Fruit fly (Drosophila melanogaster): ENCODE data around the gene Gel.
A peak's percentile ranks its signal among the peaks of the same experiment; 100 is the strongest.

The Gel gene

DNA sequence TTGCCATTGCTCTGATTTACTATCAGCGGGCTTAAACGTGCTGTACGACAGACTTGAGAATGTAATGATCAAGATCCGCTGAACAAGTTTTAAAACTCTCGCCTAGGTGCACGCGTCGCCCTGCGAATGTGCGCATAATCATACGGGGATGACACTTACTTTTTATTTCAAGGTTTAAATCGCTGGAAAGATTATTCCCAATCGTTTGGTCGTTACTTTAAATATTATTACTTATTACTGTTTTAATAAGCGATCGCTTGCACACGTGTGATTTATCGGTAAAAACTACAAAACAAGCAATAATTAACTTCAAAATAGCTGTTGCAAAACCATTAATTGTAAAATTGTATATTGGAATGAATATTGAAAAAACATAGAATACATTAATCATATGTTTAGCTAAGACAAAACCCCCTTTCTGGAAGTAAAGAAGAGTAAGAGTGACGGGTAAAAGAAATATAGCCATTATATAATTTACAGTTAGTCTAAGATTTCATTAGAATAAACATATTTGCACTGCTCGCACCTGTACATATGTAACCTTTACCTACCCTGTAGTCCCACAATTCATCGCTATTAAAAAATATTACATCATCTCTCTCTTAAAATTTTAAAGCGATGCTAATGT, 5.8 kb upstream of the Gel start, which contains the start of gene DhpD (continued):
- TF ChIP-seq CG1621 (tag; optimal IDR thresholded peaks at IDR 0.05) (peak; percentile 63), achi (GFP tag; optimal IDR thresholded peaks at IDR 0.05) (no peak), svp (GFP tag) (peak; percentile 91), Smox (GFP tag; optimal IDR thresholded peaks at IDR 0.05) (no peak), CG9139 (GFP tag; optimal IDR thresholded peaks at IDR 0.05) (no peak), CG11762 (GFP tag; optimal IDR thresholded peaks at IDR 0.05; ENCODE audit: insufficient read depth) (peak; percentile 58), dac (GFP tag; optimal IDR thresholded peaks at IDR 0.05) (peak; percentile 57), pdm3 (GFP tag; optimal IDR thresholded peaks at IDR 0.05) (peak; percentile 86), Ets96B (tag; optimal IDR thresholded peaks at IDR 0.05) (peak; percentile 77)

DNA sequence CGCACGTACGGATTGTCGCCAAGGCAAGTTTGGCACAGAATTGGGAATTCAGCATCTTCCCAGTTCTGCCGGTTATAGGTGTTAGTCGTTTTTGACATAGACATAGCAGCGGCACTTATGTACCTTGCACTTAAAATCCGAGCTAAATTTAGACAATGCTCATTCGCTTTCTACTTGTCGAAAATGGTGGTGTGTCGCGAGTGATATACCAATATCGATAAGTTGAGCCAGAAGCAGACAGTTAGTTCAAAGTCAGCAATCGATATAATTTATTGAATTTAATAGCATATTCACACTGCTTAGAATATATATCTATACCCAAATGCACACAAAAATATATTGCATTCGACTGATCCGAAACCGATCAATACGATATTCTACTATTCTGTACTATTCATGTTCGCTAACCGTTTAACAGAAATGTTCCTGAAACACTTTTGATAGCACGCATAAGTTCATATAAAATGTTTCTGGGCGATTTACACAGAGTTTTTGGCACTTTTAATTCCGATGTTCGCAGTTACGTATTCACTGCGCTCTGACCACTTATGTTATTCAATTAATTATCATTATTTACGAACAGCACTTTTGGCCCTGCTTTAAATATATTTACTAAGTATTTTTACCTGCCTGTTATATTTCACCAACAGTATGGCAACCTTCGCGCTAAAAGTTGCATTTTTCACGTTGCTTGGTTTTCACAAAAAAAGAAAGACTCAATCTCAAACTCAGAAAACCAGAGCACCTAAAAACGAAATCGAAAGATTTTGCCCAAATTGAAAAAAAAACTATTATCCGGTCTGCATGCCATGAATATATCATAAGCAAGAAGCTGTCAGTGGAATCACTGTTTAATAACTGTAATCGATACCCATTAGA, 2.6 kb upstream of the Gel start, which contains the start of gene CG14641:
Gene CG14641, minus strand, starts transcription at position 204 of the 879 bp plus-strand sequence.
- peak; percentile 18 for TF ChIP-seq Sox14 (GFP tag; optimal IDR thresholded peaks at IDR 0.05)
- TF ChIP-seq lz (GFP tag; optimal IDR thresholded peaks at IDR 0.05): peak; percentile 4
- peak; percentile 16 for TF ChIP-seq fd59A (GFP tag; optimal IDR thresholded peaks at IDR 0.05)
- peak; percentile 2 for TF ChIP-seq Hr4 (GFP tag; optimal IDR thresholded peaks at IDR 0.05)
- TF ChIP-seq Eip78C (GFP tag): peak; percentile 65
- TF ChIP-seq CG3032 (tag; optimal IDR thresholded peaks at IDR 0.05): peak; percentile 15
- TF ChIP-seq Eip75B (GFP tag; optimal IDR thresholded peaks at IDR 0.05): no peak
- peak; percentile 28 for TF ChIP-seq CG31627 (GFP tag; optimal IDR thresholded peaks at IDR 0.05)
- TF ChIP-seq svp (GFP tag): peak; percentile 48
- peak; percentile 36 for TF ChIP-seq Sox15 (GFP tag; optimal IDR thresholded peaks at IDR 0.05)
- TF ChIP-seq pdm3 (GFP tag; optimal IDR thresholded peaks at IDR 0.05): peak; percentile 19
- TF ChIP-seq CG16779 (tag; optimal IDR thresholded peaks at IDR 0.05): no peak
- TF ChIP-seq CG11762 (GFP tag; optimal IDR thresholded peaks at IDR 0.05; ENCODE audit: insufficient read depth): no peak
- TF ChIP-seq CG32006 (GFP tag; optimal IDR thresholded peaks at IDR 0.05): peak; percentile 50
- peak; percentile 11 for TF ChIP-seq CG6854 (GFP tag; optimal IDR thresholded peaks at IDR 0.05)
- TF ChIP-seq Hr39 (GFP tag; optimal IDR thresholded peaks at IDR 0.05): peak; percentile 26
- no peak for TF ChIP-seq fd85E (GFP tag; optimal IDR thresholded peaks at IDR 0.05)
- no peak for TF ChIP-seq esn (GFP tag; optimal IDR thresholded peaks at IDR 0.05)
- TF ChIP-seq net (GFP tag; optimal IDR thresholded peaks at IDR 0.05): no peak
- TF ChIP-seq Eip93F (GFP tag; optimal IDR thresholded peaks at IDR 0.05): no peak

- TF ChIP-seq CG8119 (GFP tag; IDR thresholded peaks at IDR 0.05): no peak
- no peak for TF ChIP-seq salr (GFP tag; optimal IDR thresholded peaks at IDR 0.05)
- TF ChIP-seq CG6163 (GFP tag; IDR thresholded peaks at IDR 0.05): no peak
- TF ChIP-seq CG32006 (GFP tag; optimal IDR thresholded peaks at IDR 0.05): no peak
- no peak for TF ChIP-seq CG11294 (GFP tag; IDR thresholded peaks at IDR 0.05)
- TF ChIP-seq Eip75B (GFP tag; optimal IDR thresholded peaks at IDR 0.05): no peak
- no peak for TF ChIP-seq Ets96B (tag; optimal IDR thresholded peaks at IDR 0.05)
- no peak for TF ChIP-seq OdsH (GFP tag; optimal IDR thresholded peaks at IDR 0.05)
- no peak for TF ChIP-seq CG16779 (tag; optimal IDR thresholded peaks at IDR 0.05)
These were observed 2.0 kb upstream of the Gel start, which contains the start of gene abs for dm6 chr3R:4233018-4233385. Gene abs, plus strand, starts transcription at chr3R:4233047.

DNA sequence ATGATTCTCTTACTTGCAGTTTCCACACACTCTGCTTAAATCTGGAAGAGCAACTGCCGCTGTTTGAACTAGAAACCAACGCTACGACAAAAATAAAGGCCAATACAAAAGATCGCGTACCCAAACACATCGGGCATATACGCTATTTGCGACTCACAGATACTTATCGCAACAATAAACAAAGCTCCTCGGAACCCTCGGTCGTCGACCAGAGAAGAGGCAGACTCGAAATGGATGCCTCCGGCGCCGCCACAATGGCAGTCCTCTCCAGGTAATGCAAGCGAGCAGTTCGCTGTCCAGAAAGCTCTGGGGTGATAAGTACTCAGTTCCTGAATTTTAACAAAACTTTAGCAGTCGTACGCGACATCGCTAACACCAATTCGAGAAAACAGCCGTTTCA, 1.5 kb downstream of the Gel start:
- TF ChIP-seq lz (GFP tag; optimal IDR thresholded peaks at IDR 0.05) (no peak), Sox102F (GFP tag; optimal IDR thresholded peaks at IDR 0.05) (no peak), CG6808 (GFP tag; optimal IDR thresholded peaks at IDR 0.05) (peak; percentile 0), CG4318 (GFP tag; optimal IDR thresholded peaks at IDR 0.05) (no peak), CG6792 (GFP tag; optimal IDR thresholded peaks at IDR 0.05) (no peak), esn (GFP tag; optimal IDR thresholded peaks at IDR 0.05) (peak; percentile 25), CG31627 (GFP tag; optimal IDR thresholded peaks at IDR 0.05) (no peak), spab (GFP tag; optimal IDR thresholded peaks at IDR 0.05) (no peak), CG16779 (tag; optimal IDR thresholded peaks at IDR 0.05) (peak; percentile 37), CG15336 (GFP tag; IDR thresholded peaks at IDR 0.05) (no peak), Sox15 (GFP tag; optimal IDR thresholded peaks at IDR 0.05) (no peak), Hr4 (GFP tag; optimal IDR thresholded peaks at IDR 0.05) (no peak), Hr38 (GFP tag; optimal IDR thresholded peaks at IDR 0.05) (no peak), CG3919 (GFP tag; optimal IDR thresholded peaks at IDR 0.05) (peak; percentile 14), fkh (GFP tag; optimal IDR thresholded peaks at IDR 0.05) (no peak), svp (GFP tag) (peak; percentile 86), eg (GFP tag; IDR thresholded peaks at IDR 0.05) (no peak), Eip75B (GFP tag; optimal IDR thresholded peaks at IDR 0.05) (peak; percentile 12), Smox (GFP tag; optimal IDR thresholded peaks at IDR 0.05) (no peak), topi (GFP tag; optimal IDR thresholded peaks at IDR 0.05) (peak; percentile 16), fd59A (GFP tag; optimal IDR thresholded peaks at IDR 0.05) (no peak), Eip93F (GFP tag; optimal IDR thresholded peaks at IDR 0.05) (no peak)

Measured in whole organism, prepupa.